Fruit fly (Drosophila melanogaster) whole organism, embryonic: ENCODE results near the gene IntS10.
A peak's percentile ranks its signal among the peaks of the same experiment; 100 is the strongest.

ENCODE experiments used
- ATbp ChIP-seq: fragments of 200-800 bp; sonication (Bioruptor generic); optimal IDR thresholded peaks from 2 replicates; lab custom pipeline; 2017; ENCODE audit warnings: missing biosample characterization, mild to moderate bottlenecking, missing genetic modification characterization, missing genetic modification reagents
- C15 ChIP-seq: fragments of 200-800 bp; sonication (Bioruptor generic); IDR thresholded peaks from 3 replicates; pipeline ENCODE4 v1.3.6; 2022; ENCODE audit warnings: missing biosample characterization, missing genetic modification characterization
- CG10959 ChIP-seq: fragments of 200-800 bp; sonication (Bioruptor generic); IDR thresholded peaks from 2 replicates; pipeline ENCODE4 v1.3.6; 2022; ENCODE audit warnings: missing biosample characterization, missing genetic modification characterization
- CG11504 ChIP-seq: fragments of 200-800 bp; sonication (Bioruptor generic); optimal IDR thresholded peaks from 3 replicates; lab custom pipeline; 2019; ENCODE audit warnings: missing biosample characterization, mild to moderate bottlenecking, missing genetic modification characterization, moderate library complexity
- CG11695 ChIP-seq: fragments of 200-800 bp; sonication (Bioruptor generic); IDR thresholded peaks from 3 replicates; pipeline ENCODE4 v1.3.6; 2022; ENCODE audit warnings: missing biosample characterization, missing genetic modification characterization
- CG12769 ChIP-seq: fragments of 200-800 bp; sonication (Bioruptor generic); optimal IDR thresholded peaks from 2 replicates; lab custom pipeline; 2019; ENCODE audit warnings: missing biosample characterization, mild to moderate bottlenecking, missing genetic modification characterization, moderate library complexity
- CG13424 ChIP-seq: fragments of 200-800 bp; sonication (Bioruptor generic); optimal IDR thresholded peaks from 2 replicates; lab custom pipeline; 2019; ENCODE audit warnings: missing biosample characterization, mild to moderate bottlenecking, missing genetic modification characterization, moderate library complexity
- CG13775 ChIP-seq: fragments of 200-800 bp; sonication (Bioruptor generic); optimal IDR thresholded peaks from 3 replicates; lab custom pipeline; 2017; ENCODE audit warnings: missing biosample characterization, mild to moderate bottlenecking, missing genetic modification characterization
- CG13894 ChIP-seq: fragments of 200-800 bp; sonication (Bioruptor generic); optimal IDR thresholded peaks from 3 replicates; lab custom pipeline; 2018; ENCODE audit warnings: missing biosample characterization, mild to moderate bottlenecking, missing genetic modification characterization, moderate library complexity
- CG14050 ChIP-seq: fragments of 200-800 bp; sonication (Bioruptor generic); IDR thresholded peaks from 3 replicates; pipeline ENCODE4 v1.3.6; 2022; ENCODE audit warnings: missing biosample characterization, missing genetic modification characterization
- CG14667 ChIP-seq: fragments of 200-800 bp; sonication (Bioruptor generic); IDR thresholded peaks from 2 replicates; pipeline ENCODE4 v1.3.6; 2022; ENCODE audit warnings: missing biosample characterization, missing genetic modification characterization
- CG16815 ChIP-seq: fragments of 200-800 bp; sonication (Bioruptor generic); optimal IDR thresholded peaks from 3 replicates; lab custom pipeline; 2017; ENCODE audit warnings: missing biosample characterization, mild to moderate bottlenecking, missing genetic modification characterization
- CG17359 ChIP-seq: fragments of 200-800 bp; sonication (Bioruptor generic); optimal IDR thresholded peaks from 3 replicates; lab custom pipeline; 2018; ENCODE audit warnings: missing biosample characterization, mild to moderate bottlenecking, missing genetic modification characterization, moderate library complexity
- CG17385 ChIP-seq: fragments of 200-800 bp; sonication (Bioruptor generic); optimal IDR thresholded peaks from 3 replicates; lab custom pipeline; 2018; ENCODE audit warnings: missing biosample characterization, mild to moderate bottlenecking, missing genetic modification characterization
- CG17829 ChIP-seq: fragments of 200-800 bp; optimal IDR thresholded peaks from 2 replicates; lab custom pipeline; 2019; ENCODE audit warnings: missing biosample characterization, mild to moderate bottlenecking, missing genetic modification characterization, moderate library complexity
- CG18599 ChIP-seq: fragments of 200-800 bp; sonication (Bioruptor generic); optimal IDR thresholded peaks from 3 replicates; lab custom pipeline; 2017; ENCODE audit warnings: missing biosample characterization, missing genetic modification characterization, mild to moderate bottlenecking, moderate library complexity, missing genetic modification reagents
- CG18619 ChIP-seq: fragments of 200-800 bp; sonication (Bioruptor generic); optimal IDR thresholded peaks from 3 replicates; lab custom pipeline; 2017; ENCODE audit warnings: missing biosample characterization, mild to moderate bottlenecking, missing genetic modification characterization
- CG2202 ChIP-seq: fragments of 200-800 bp; sonication (Bioruptor generic); optimal IDR thresholded peaks from 2 replicates; lab custom pipeline; 2018; ENCODE audit warnings: missing biosample characterization, mild to moderate bottlenecking, missing genetic modification characterization
- CG2712 ChIP-seq: fragments of 200-800 bp; optimal IDR thresholded peaks from 3 replicates; lab custom pipeline; 2019; ENCODE audit warnings: missing biosample characterization, mild to moderate bottlenecking, missing genetic modification characterization, moderate library complexity
- CG30020 ChIP-seq: fragments of 200-800 bp; optimal IDR thresholded peaks from 2 replicates; lab custom pipeline; 2019; ENCODE audit warnings: missing biosample characterization, mild to moderate bottlenecking, missing genetic modification characterization, moderate library complexity
- CG31224 ChIP-seq: fragments of 200-800 bp; sonication (Bioruptor generic); IDR thresholded peaks from 2 replicates; pipeline ENCODE4 v1.3.6; 2022; ENCODE audit warnings: missing biosample characterization, missing genetic modification characterization
- CG42726 ChIP-seq: fragments of 200-800 bp; sonication (Bioruptor generic); IDR thresholded peaks from 2 replicates; pipeline ENCODE4 v1.3.6; 2022; ENCODE audit warnings: missing biosample characterization, missing genetic modification characterization; ENCODE audit not compliant: partially characterized antibody
- CG5180 ChIP-seq: fragments of 200-800 bp; sonication (Bioruptor generic); optimal IDR thresholded peaks from 3 replicates; lab custom pipeline; 2017; ENCODE audit warnings: missing biosample characterization, missing genetic modification characterization, mild to moderate bottlenecking, moderate library complexity, missing genetic modification reagents
- CG5245 ChIP-seq: fragments of 200-800 bp; sonication (Bioruptor generic); optimal IDR thresholded peaks from 3 replicates; lab custom pipeline; 2016; ENCODE audit warnings: missing biosample characterization, missing genetic modification characterization
- CG6254 ChIP-seq: fragments of 200-800 bp; sonication (Bioruptor generic); optimal IDR thresholded peaks from 3 replicates; lab custom pipeline; 2017; ENCODE audit warnings: mild to moderate bottlenecking, missing biosample characterization, missing genetic modification reagents, missing genetic modification characterization
- CG7372 ChIP-seq: fragments of 200-800 bp; sonication (Bioruptor generic); IDR thresholded peaks from 2 replicates; pipeline ENCODE4 v1.3.6; 2022; ENCODE audit warnings: missing biosample characterization, missing genetic modification characterization
- CG8765 ChIP-seq: fragments of 200-800 bp; sonication (Bioruptor generic); IDR thresholded peaks from 2 replicates; pipeline ENCODE4 v1.3.6; 2022; ENCODE audit warnings: missing biosample characterization, missing genetic modification characterization
- CG9797 ChIP-seq: fragments of 200-800 bp; sonication (Bioruptor generic); optimal IDR thresholded peaks from 3 replicates; lab custom pipeline; 2018; ENCODE audit warnings: missing biosample characterization, mild to moderate bottlenecking, missing genetic modification characterization
- Doc3 ChIP-seq: fragments of 200-800 bp; sonication (Bioruptor generic); IDR thresholded peaks from 3 replicates; pipeline ENCODE4 v1.3.6; 2022; ENCODE audit warnings: missing biosample characterization, missing genetic modification characterization; ENCODE audit not compliant: partially characterized antibody
- HLH3B ChIP-seq: fragments of 200-800 bp; sonication (Bioruptor generic); IDR thresholded peaks from 2 replicates; pipeline ENCODE4 v1.3.6; 2022; ENCODE audit warnings: missing biosample characterization, missing genetic modification characterization
- Mad ChIP-seq: fragments of 200-800 bp; sonication (Bioruptor generic); optimal IDR thresholded peaks from 2 replicates; lab custom pipeline; 2016; ENCODE audit warnings: missing biosample characterization, missing genetic modification characterization
- Nf-YA ChIP-seq: fragments of 200-800 bp; sonication (Bioruptor generic); IDR thresholded peaks from 2 replicates; pipeline ENCODE4 v1.3.6; 2022; ENCODE audit warnings: missing biosample characterization, missing genetic modification characterization
- Oli ChIP-seq: fragments of 200-800 bp; sonication (Bioruptor generic); optimal IDR thresholded peaks from 2 replicates; lab custom pipeline; 2018; ENCODE audit warnings: missing biosample characterization, mild to moderate bottlenecking, missing genetic modification characterization, moderate library complexity
- Six4 ChIP-seq: fragments of 200-800 bp; sonication (Bioruptor generic); optimal IDR thresholded peaks from 2 replicates; lab custom pipeline; 2016; ENCODE audit warnings: missing biosample characterization, missing genetic modification characterization
- Spps ChIP-seq: fragments of 200-800 bp; sonication (Bioruptor generic); optimal IDR thresholded peaks from 2 replicates; lab custom pipeline; 2018; ENCODE audit warnings: missing biosample characterization, mild to moderate bottlenecking, missing genetic modification characterization
- Sry-δ ChIP-seq: fragments of 200-800 bp; sonication (Bioruptor generic); optimal IDR thresholded peaks from 2 replicates; lab custom pipeline; 2016; ENCODE audit warnings: missing biosample characterization, missing genetic modification characterization
- Usf ChIP-seq: fragments of 200-800 bp; sonication (Bioruptor generic); optimal IDR thresholded peaks from 2 replicates; lab custom pipeline; 2017; ENCODE audit warnings: missing genotype, missing biosample characterization, missing genetic modification characterization
- Xrp1 ChIP-seq: fragments of 200-800 bp; sonication (Bioruptor generic); IDR thresholded peaks from 2 replicates; pipeline ENCODE4 v1.3.6; 2022; ENCODE audit warnings: missing biosample characterization, missing genetic modification characterization
- cato ChIP-seq: fragments of 200-800 bp; sonication (Bioruptor generic); optimal IDR thresholded peaks from 2 replicates; lab custom pipeline; 2016; ENCODE audit warnings: missing biosample characterization, missing genetic modification characterization, borderline replicate concordance
- fd102C ChIP-seq: fragments of 200-800 bp; sonication (Bioruptor generic); optimal IDR thresholded peaks from 2 replicates; lab custom pipeline; 2018; ENCODE audit warnings: missing biosample characterization, mild to moderate bottlenecking, missing genetic modification characterization, moderate library complexity
- hkb ChIP-seq, 2 experiments: fragments of 200-800 bp in 1 of 2; fragments of >200 bp in 1 of 2; sonication (Bioruptor generic) in 1 of 2; IDR thresholded peaks in 1 of 2; optimal IDR thresholded peaks in 1 of 2; 2 replicates each; pipeline versions ENCODE4 v1.3.6 to Lab custom; 2017 to 2022; ENCODE audit warnings: missing biosample characterization in 1 of 2, missing genetic modification characterization in 1 of 2
- scrt ChIP-seq: fragments of 200-800 bp; sonication (Bioruptor generic); optimal IDR thresholded peaks from 2 replicates; lab custom pipeline; 2018; ENCODE audit warnings: missing biosample characterization, mild to moderate bottlenecking, missing genetic modification characterization, moderate library complexity
- stc ChIP-seq: fragments of 200-800 bp; sonication (Bioruptor generic); IDR thresholded peaks from 2 replicates; pipeline ENCODE4 v1.3.6; 2022; ENCODE audit warnings: missing biosample characterization, missing genetic modification characterization
- tin ChIP-seq: fragments of 200-800 bp; sonication (Bioruptor generic); optimal IDR thresholded peaks from 3 replicates; lab custom pipeline; 2016; ENCODE audit warnings: missing biosample characterization, missing genetic modification characterization
- trh ChIP-seq: fragments of 200-800 bp; sonication (Bioruptor generic); optimal IDR thresholded peaks from 2 replicates; lab custom pipeline; 2016; ENCODE audit warnings: missing biosample characterization, missing genetic modification characterization
- twi ChIP-seq: fragments of 200-800 bp; optimal IDR thresholded peaks from 2 replicates; lab custom pipeline; 2019; ENCODE audit warnings: missing biosample characterization, mild to moderate bottlenecking, missing genetic modification characterization, moderate library complexity
- vvl ChIP-seq: fragments of 200-800 bp; sonication (Bioruptor generic); IDR thresholded peaks from 2 replicates; pipeline ENCODE4 v1.3.6; 2022; ENCODE audit warnings: missing biosample characterization, missing genetic modification characterization
- zen ChIP-seq: fragments of 200-800 bp; sonication (Bioruptor generic); optimal IDR thresholded peaks from 3 replicates; lab custom pipeline; 2018; ENCODE audit warnings: missing biosample characterization, mild to moderate bottlenecking, missing genetic modification characterization, moderate library complexity

IntS10 gene

DNA sequence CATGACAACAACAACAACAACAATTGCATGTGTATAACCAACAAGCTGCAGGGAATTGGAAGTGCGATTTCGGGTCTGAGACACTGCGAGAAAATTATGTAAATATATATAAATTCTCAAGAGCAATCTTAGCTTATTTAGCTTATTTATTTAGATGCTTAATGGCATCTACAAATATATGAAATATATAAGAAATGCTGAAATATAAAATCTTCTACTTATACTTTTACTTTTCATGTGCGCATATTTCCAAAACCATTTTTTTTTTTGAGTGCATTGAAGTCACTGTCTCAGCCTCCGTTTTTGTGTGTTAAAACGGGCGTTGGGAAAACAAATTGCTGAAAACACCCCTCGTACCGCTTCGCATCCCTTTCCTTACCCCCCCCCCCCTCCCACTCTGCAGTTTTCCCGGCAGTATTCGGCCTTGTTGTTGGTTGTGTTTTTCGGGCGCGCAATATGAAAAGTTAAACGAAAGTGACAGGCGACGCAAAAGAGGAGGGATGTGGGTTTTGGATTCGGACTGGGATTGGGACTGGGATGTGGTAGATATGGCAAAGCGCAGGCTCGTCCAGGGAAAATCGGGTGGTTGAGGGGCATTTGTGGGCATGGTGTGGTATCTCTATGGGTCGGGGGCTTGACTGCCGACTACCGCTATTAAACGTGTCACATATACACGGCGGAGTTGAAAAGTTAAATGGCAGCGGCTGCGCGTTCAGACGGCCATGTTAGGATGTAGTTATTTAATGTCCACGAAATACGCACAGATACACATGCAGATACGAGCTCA is 48.9 kb downstream of the IntS10 start (continued):
- TF ChIP-seq vvl (GFP tag; lab: Robert Waterston, UW): peak; percentile 73
- peak; percentile 37 for TF ChIP-seq CG5180 (GFP tag; lab: Kevin White, UChicago)
- peak; percentile 62 for TF ChIP-seq CG11504 (tag; lab: Kevin White, UChicago)
- peak; percentile 64 for TF ChIP-seq CG6254 (GFP tag; lab: Kevin White, UChicago)
- no peak; the same call in 1 of the 2 replicates for TF ChIP-seq CG8765 (GFP tag; lab: Robert Waterston, UW)
- peak; percentile 21 for TF ChIP-seq CG18619
- TF ChIP-seq hkb (optimal IDR thresholded peaks at IDR 0.05; lab: Kevin White, UChicago): no peak
- peak; percentile 63 for TF ChIP-seq hkb (GFP tag; IDR thresholded peaks at IDR 0.05; lab: Robert Waterston, UW)
- TF ChIP-seq fd102C (GFP tag; lab: Kevin White, UChicago): peak; percentile 63
- TF ChIP-seq Usf: peak; percentile 8
- peak; percentile 63 for TF ChIP-seq CG13424
- TF ChIP-seq CG31224 (GFP tag; lab: Robert Waterston, UW): no peak
- peak; percentile 89 for TF ChIP-seq Xrp1 (GFP tag; lab: Robert Waterston, UW)
- peak; percentile 60 for TF ChIP-seq HLH3B (GFP tag; lab: Robert Waterston, UW)
- peak; percentile 52 for TF ChIP-seq CG17385 (GFP tag; lab: Kevin White, UChicago)
- peak; percentile 69 for TF ChIP-seq CG13894 (tag; lab: Kevin White, UChicago)
- TF ChIP-seq CG7372 (GFP tag; lab: Robert Waterston, UW): 0 out of 2 replicates have a peak, but pooled peaks have one; percentile 11
- TF ChIP-seq CG2712 (tag; lab: Kevin White, UChicago): peak; percentile 68
- peak; percentile 46 for TF ChIP-seq Six4 (GFP tag; lab: Kevin White, UChicago)
- no peak for TF ChIP-seq CG9797 (GFP tag; lab: Kevin White, UChicago)
- peak; percentile 50; the same call in 1 of the 2 replicates for TF ChIP-seq stc (GFP tag; lab: Robert Waterston, UW)
- TF ChIP-seq CG10959 (GFP tag; lab: Robert Waterston, UW): peak; percentile 71
- peak; percentile 45 for TF ChIP-seq ATbp (GFP tag; lab: Kevin White, UChicago)
- TF ChIP-seq CG12769 (tag; lab: Kevin White, UChicago): no peak
- no peak for TF ChIP-seq trh (GFP tag; lab: Kevin White, UChicago)
- TF ChIP-seq CG13775 (GFP tag; lab: Kevin White, UChicago): peak; percentile 60
- TF ChIP-seq CG42726: no peak
- peak; percentile 69 for TF ChIP-seq Oli (tag; lab: Kevin White, UChicago)
- TF ChIP-seq CG30020 (tag; lab: Kevin White, UChicago): no peak
- no peak for TF ChIP-seq CG14050
- TF ChIP-seq CG16815 (GFP tag; lab: Kevin White, UChicago): peak; percentile 55
- TF ChIP-seq CG18599 (GFP tag; lab: Kevin White, UChicago): peak; percentile 36
- TF ChIP-seq CG17359 (tag; lab: Kevin White, UChicago): peak; percentile 41
- TF ChIP-seq scrt (GFP tag; lab: Kevin White, UChicago): peak; percentile 83
- peak; percentile 56 for TF ChIP-seq zen
- TF ChIP-seq Doc3 (GFP tag; lab: Robert Waterston, UW): no peak
- no peak for TF ChIP-seq C15 (GFP tag; lab: Robert Waterston, UW)
- TF ChIP-seq twi (tag; lab: Kevin White, UChicago): peak; percentile 18
- peak; percentile 33 for TF ChIP-seq tin
- peak; percentile 40; the same call in 1 of the 2 replicates for TF ChIP-seq Nf-YA (GFP tag; lab: Robert Waterston, UW)
- TF ChIP-seq Sry-δ (GFP tag; lab: Kevin White, UChicago): no peak
- TF ChIP-seq CG17829 (tag; lab: Kevin White, UChicago): peak; percentile 55
- peak; percentile 65; the same call in 1 of the 3 replicates for TF ChIP-seq CG11695 (GFP tag; lab: Robert Waterston, UW)
- no peak for TF ChIP-seq Mad
- TF ChIP-seq CG5245 (GFP tag; lab: Kevin White, UChicago): peak; percentile 2
- TF ChIP-seq cato: peak; percentile 3
- TF ChIP-seq CG2202 (tag; lab: Kevin White, UChicago): peak; percentile 69
- TF ChIP-seq CG14667 (GFP tag; lab: Robert Waterston, UW): 0 out of 2 replicates have a peak, but pooled peaks have one; percentile 30
- TF ChIP-seq Spps (tag; lab: Kevin White, UChicago): peak; percentile 60
